Fruit fly (Drosophila melanogaster) whole organism, embryonic: Measurements from ENCODE around the gene CG3587.

Experiments used
- ATbp ChIP-seq: fragments of 200-800 bp; sonication (Bioruptor generic); optimal IDR thresholded peaks from 2 replicates; lab custom pipeline; 2017; ENCODE audit warnings: missing biosample characterization, mild to moderate bottlenecking, missing genetic modification characterization, missing genetic modification reagents
- Antp ChIP-seq: fragments of 200-800 bp; sonication (Bioruptor generic); optimal IDR thresholded peaks from 3 replicates; lab custom pipeline; 2016; ENCODE audit warnings: missing biosample characterization, missing genetic modification characterization
- BtbVII ChIP-seq: fragments of 200-800 bp; sonication (Bioruptor generic); optimal IDR thresholded peaks from 3 replicates; lab custom pipeline; 2017; ENCODE audit warnings: missing biosample characterization, mild to moderate bottlenecking, missing genetic modification characterization
- CG10462 ChIP-seq: fragments of 200-800 bp; sonication (Bioruptor generic); optimal IDR thresholded peaks from 2 replicates; lab custom pipeline; 2016; ENCODE audit warnings: missing biosample characterization, missing genetic modification characterization
- CG11504 ChIP-seq: fragments of 200-800 bp; sonication (Bioruptor generic); optimal IDR thresholded peaks from 3 replicates; lab custom pipeline; 2019; ENCODE audit warnings: missing biosample characterization, mild to moderate bottlenecking, missing genetic modification characterization, moderate library complexity
- CG11696 ChIP-seq: fragments of 200-800 bp; sonication (Bioruptor generic); IDR thresholded peaks from 2 replicates; pipeline ENCODE4 v1.3.6; 2022; ENCODE audit warnings: missing biosample characterization, missing genetic modification characterization
- CG14965 ChIP-seq: fragments of 200-800 bp; sonication (Bioruptor generic); optimal IDR thresholded peaks from 2 replicates; lab custom pipeline; 2016; ENCODE audit warnings: missing biosample characterization, missing genetic modification characterization, borderline replicate concordance
- CG15269 ChIP-seq: fragments of 200-800 bp; sonication (Bioruptor generic); optimal IDR thresholded peaks from 2 replicates; lab custom pipeline; 2018; ENCODE audit warnings: missing biosample characterization, mild to moderate bottlenecking, missing genetic modification characterization, moderate library complexity
- CG15601 ChIP-seq: fragments of 200-800 bp; sonication (Bioruptor generic); optimal IDR thresholded peaks from 3 replicates; lab custom pipeline; 2019; ENCODE audit warnings: missing biosample characterization, mild to moderate bottlenecking, missing genetic modification characterization, moderate library complexity
- CG1647 ChIP-seq: fragments of 200-800 bp; sonication (Bioruptor generic); optimal IDR thresholded peaks from 3 replicates; lab custom pipeline; 2016; ENCODE audit warnings: missing biosample characterization, missing genetic modification characterization
- CG17328 ChIP-seq: fragments of 200-800 bp; sonication (Bioruptor generic); IDR thresholded peaks from 2 replicates; pipeline ENCODE4 v1.3.6; 2022; ENCODE audit warnings: missing biosample characterization, missing genetic modification characterization
- CG2129 ChIP-seq: fragments of 200-800 bp; sonication (Bioruptor generic); IDR thresholded peaks from 2 replicates; pipeline ENCODE4 v1.3.6; 2022; ENCODE audit warnings: missing biosample characterization, missing genetic modification characterization; ENCODE audit not compliant: partially characterized antibody
- CG2712 ChIP-seq: fragments of 200-800 bp; optimal IDR thresholded peaks from 3 replicates; lab custom pipeline; 2019; ENCODE audit warnings: missing biosample characterization, mild to moderate bottlenecking, missing genetic modification characterization, moderate library complexity
- CG32772 ChIP-seq: fragments of 200-800 bp; sonication (Bioruptor generic); IDR thresholded peaks from 2 replicates; pipeline ENCODE4 v1.3.6; 2022; ENCODE audit warnings: missing biosample characterization, missing genetic modification characterization
- CG33557 ChIP-seq: fragments of 200-800 bp; sonication (Bioruptor generic); optimal IDR thresholded peaks from 2 replicates; lab custom pipeline; 2019; ENCODE audit warnings: missing biosample characterization, mild to moderate bottlenecking, missing genetic modification characterization, moderate library complexity
- CG34422 ChIP-seq: fragments of 200-800 bp; sonication (Bioruptor generic); IDR thresholded peaks from 3 replicates; pipeline ENCODE4 v1.3.6; 2022; ENCODE audit warnings: missing biosample characterization, missing genetic modification characterization
- CG3847 ChIP-seq: fragments of 200-800 bp; sonication (Bioruptor generic); IDR thresholded peaks from 2 replicates; pipeline ENCODE4 v1.3.6; 2022; ENCODE audit warnings: missing biosample characterization, missing genetic modification characterization
- CG4424 ChIP-seq: fragments of 200-800 bp; sonication (Bioruptor generic); optimal IDR thresholded peaks from 3 replicates; lab custom pipeline; 2016; ENCODE audit warnings: missing biosample characterization, missing genetic modification characterization
- CG6272 ChIP-seq: fragments of 200-800 bp; sonication (Bioruptor generic); IDR thresholded peaks from 2 replicates; pipeline ENCODE4 v1.3.6; 2022; ENCODE audit warnings: missing biosample characterization, missing genetic modification characterization
- CG8388 ChIP-seq: fragments of 200-800 bp; sonication (Bioruptor generic); optimal IDR thresholded peaks from 2 replicates; lab custom pipeline; 2019; ENCODE audit warnings: missing biosample characterization, mild to moderate bottlenecking, missing genetic modification characterization, moderate library complexity
- CG9437 ChIP-seq: fragments of 200-800 bp; sonication (Bioruptor generic); optimal IDR thresholded peaks from 2 replicates; lab custom pipeline; 2018; ENCODE audit warnings: missing biosample characterization, mild to moderate bottlenecking, missing genetic modification characterization
- D19B ChIP-seq: fragments of 200-800 bp; sonication (Bioruptor generic); optimal IDR thresholded peaks from 2 replicates; lab custom pipeline; 2017; ENCODE audit warnings: missing biosample characterization, mild to moderate bottlenecking, missing genetic modification characterization
- Dip2 ChIP-seq: fragments of 200-800 bp; sonication (Bioruptor generic); IDR thresholded peaks from 2 replicates; pipeline ENCODE4 v1.3.6; 2022; ENCODE audit warnings: missing biosample characterization, missing genetic modification characterization
- Dp ChIP-seq: fragments of 200-800 bp; sonication (Bioruptor generic); optimal IDR thresholded peaks from 2 replicates; lab custom pipeline; 2018; ENCODE audit warnings: missing biosample characterization, mild to moderate bottlenecking, missing genetic modification characterization, moderate library complexity
- Eip74EF ChIP-seq, 2 experiments: fragments of 200-800 bp in 1 of 2; fragments of >200 bp in 1 of 2; sonication (Bioruptor generic) in 1 of 2; optimal IDR thresholded peaks; 2 replicates each; lab custom pipeline; 2017 to 2019; ENCODE audit warnings: missing biosample characterization in 2 of 2, missing genetic modification characterization in 2 of 2, mild to moderate bottlenecking in 1 of 2, moderate library complexity in 1 of 2
- Hmr ChIP-seq: fragments of 200-800 bp; sonication (Bioruptor generic); optimal IDR thresholded peaks from 3 replicates; lab custom pipeline; 2017; ENCODE audit warnings: mild to moderate bottlenecking, missing biosample characterization, missing genetic modification reagents, missing genetic modification characterization
- Hmx ChIP-seq: fragments of 200-800 bp; sonication (Bioruptor generic); optimal IDR thresholded peaks from 2 replicates; lab custom pipeline; 2016; ENCODE audit warnings: missing biosample characterization, missing genetic modification characterization
- Hr3 ChIP-seq: fragments of 200-800 bp; sonication (Bioruptor generic); optimal IDR thresholded peaks from 3 replicates; lab custom pipeline; 2016; ENCODE audit warnings: missing biosample characterization, missing genetic modification characterization
- Hr51 ChIP-seq, 2 experiments: fragments of 200-800 bp; sonication (Bioruptor generic); optimal IDR thresholded peaks; 2 replicates in 1 of 2; 3 replicates in 1 of 2; lab custom pipeline; 2016 to 2018; ENCODE audit warnings: missing biosample characterization in 2 of 2, missing genetic modification characterization in 2 of 2, mild to moderate bottlenecking in 1 of 2, moderate library complexity in 1 of 2
- NC2β ChIP-seq: fragments of 200-800 bp; sonication (Bioruptor generic); optimal IDR thresholded peaks from 2 replicates; lab custom pipeline; 2016; ENCODE audit warnings: missing biosample characterization, missing genetic modification characterization
- Optix ChIP-seq: fragments of 200-800 bp; sonication (Bioruptor generic); IDR thresholded peaks from 3 replicates; pipeline ENCODE4 v1.3.6; 2022; ENCODE audit warnings: missing biosample characterization, missing genetic modification characterization
- Stat92E ChIP-seq, 3 experiments: fragments of >200 bp in 2 of 3; fragments of 200-800 bp in 1 of 3; sonication (Bioruptor generic) in 1 of 3; optimal IDR thresholded peaks; 2 replicates each; lab custom pipeline; 2017 to 2019; ENCODE audit warnings: missing biosample characterization in 3 of 3, missing genetic modification characterization in 3 of 3, mild to moderate bottlenecking in 1 of 3, moderate library complexity in 1 of 3
- abd-A ChIP-seq: fragments of 200-800 bp; sonication (Bioruptor generic); optimal IDR thresholded peaks from 3 replicates; lab custom pipeline; 2019; ENCODE audit warnings: missing biosample characterization, mild to moderate bottlenecking, missing genetic modification characterization, moderate library complexity
- ac ChIP-seq: fragments of 200-800 bp; sonication (Bioruptor generic); optimal IDR thresholded peaks from 3 replicates; lab custom pipeline; 2017; ENCODE audit warnings: missing biosample characterization, mild to moderate bottlenecking, missing genetic modification characterization
- bsh ChIP-seq, 2 experiments: fragments of 200-800 bp; sonication (Bioruptor generic); optimal IDR thresholded peaks; 2 replicates each; lab custom pipeline; 2017 to 2018; ENCODE audit warnings: mild to moderate bottlenecking in 2 of 2, missing biosample characterization in 2 of 2, missing genetic modification characterization in 2 of 2, moderate library complexity in 1 of 2
- dpn ChIP-seq, 2 experiments: fragments of 200-800 bp; sonication (Bioruptor generic); optimal IDR thresholded peaks; 3 replicates each; lab custom pipeline; 2016; ENCODE audit warnings: missing biosample characterization in 2 of 2, missing genetic modification characterization in 2 of 2
- ftz-f1 ChIP-seq: fragments of 200-800 bp; sonication (Bioruptor generic); optimal IDR thresholded peaks from 2 replicates; lab custom pipeline; 2016; ENCODE audit warnings: missing biosample characterization, missing genetic modification characterization
- gce ChIP-seq: fragments of 200-800 bp; sonication (Bioruptor generic); IDR thresholded peaks from 3 replicates; pipeline ENCODE4 v1.3.6; 2022; ENCODE audit warnings: missing biosample characterization, missing genetic modification characterization
- jigr1 ChIP-seq: fragments of 200-800 bp; sonication (Bioruptor generic); IDR thresholded peaks from 3 replicates; pipeline ENCODE4 v1.3.6; 2022; ENCODE audit warnings: missing biosample characterization, missing genetic modification characterization
- kay ChIP-seq: fragments of 200-800 bp; sonication (Bioruptor generic); optimal IDR thresholded peaks from 2 replicates; lab custom pipeline; 2016; ENCODE audit warnings: missing biosample characterization, missing genetic modification characterization
- lbe ChIP-seq: fragments of 200-800 bp; sonication (Bioruptor generic); optimal IDR thresholded peaks from 2 replicates; lab custom pipeline; 2016; ENCODE audit warnings: missing biosample characterization, mild to moderate bottlenecking, missing genetic modification characterization
- lov ChIP-seq, 2 experiments: fragments of 200-800 bp in 1 of 2; fragments of >200 bp in 1 of 2; sonication (Bioruptor generic) in 1 of 2; IDR thresholded peaks in 1 of 2; optimal IDR thresholded peaks in 1 of 2; 2 replicates in 1 of 2; 3 replicates in 1 of 2; pipeline versions ENCODE4 v1.3.6 to Lab custom; 2017 to 2022; ENCODE audit warnings: missing biosample characterization in 1 of 2, missing genetic modification characterization in 1 of 2
- mirr ChIP-seq: fragments of 200-800 bp; sonication (Bioruptor generic); optimal IDR thresholded peaks from 3 replicates; lab custom pipeline; 2018; ENCODE audit warnings: missing biosample characterization, mild to moderate bottlenecking, missing genetic modification characterization
- schlank ChIP-seq: fragments of 200-800 bp; sonication (Bioruptor generic); optimal IDR thresholded peaks from 2 replicates; lab custom pipeline; 2018; ENCODE audit warnings: missing biosample characterization, mild to moderate bottlenecking, missing genetic modification characterization
- sens ChIP-seq: fragments of 200-800 bp; sonication (Bioruptor generic); peaks from one replicate; lab custom pipeline; 2016; ENCODE audit warnings: missing biosample characterization, missing genetic modification characterization
- so ChIP-seq: fragments of 200-800 bp; sonication (Bioruptor generic); IDR thresholded peaks from 3 replicates; pipeline ENCODE4 v1.3.6; 2022; ENCODE audit warnings: missing biosample characterization, missing genetic modification characterization
- sob ChIP-seq: fragments of 200-800 bp; sonication (Bioruptor generic); IDR thresholded peaks from 2 replicates; pipeline ENCODE4 v1.3.6; 2022; ENCODE audit warnings: missing biosample characterization, missing genetic modification characterization
- ssp ChIP-seq: fragments of 200-800 bp; sonication (Bioruptor generic); IDR thresholded peaks from 2 replicates; pipeline ENCODE4 v1.3.6; 2022; ENCODE audit warnings: missing biosample characterization, missing genetic modification characterization

The CG3587 gene

DNA sequence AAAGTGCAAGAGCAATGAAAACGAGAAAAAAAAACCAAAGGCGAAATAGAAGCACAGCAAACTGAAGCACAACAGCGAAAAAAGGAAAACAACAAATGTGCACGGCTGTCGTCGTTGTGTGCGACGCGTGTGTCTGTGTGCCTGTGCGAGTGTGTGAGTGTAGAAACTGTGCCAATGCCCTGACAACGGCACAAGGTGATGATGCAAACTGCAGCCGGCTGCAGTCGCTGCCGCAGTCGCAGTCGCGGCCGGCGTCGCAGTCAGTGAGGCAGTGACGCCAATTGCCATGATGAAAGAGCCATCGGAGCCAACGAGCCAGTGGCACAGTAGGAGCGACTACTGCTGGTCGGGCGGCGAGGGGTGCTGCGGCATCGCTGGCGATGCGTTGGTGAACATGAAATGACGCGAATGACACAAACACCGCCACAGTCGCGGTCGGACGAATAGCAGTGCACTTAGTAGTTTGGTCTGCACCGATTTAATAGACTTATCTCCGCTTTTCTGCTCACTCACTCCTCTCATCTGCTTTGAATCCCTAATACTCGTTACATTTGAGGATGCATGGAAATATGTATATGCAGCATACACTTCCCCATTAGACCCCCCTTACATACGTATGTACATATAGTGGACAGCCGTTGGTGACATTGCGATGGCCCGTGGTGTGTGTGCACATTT, 28.6 kb downstream of the CG3587 start (continued):
- 0 out of 3 replicates have a peak, but pooled peaks have one; percentile 56 for TF ChIP-seq gce (GFP tag; lab: Robert Waterston, UW)
- TF ChIP-seq NC2β (GFP tag; lab: Kevin White, UChicago), result no peak
- TF ChIP-seq Hmr (GFP tag; lab: Kevin White, UChicago), result peak; percentile 2
- peak; percentile 59; the same call in 2 of the 3 replicates for TF ChIP-seq CG34422
- no peak for TF ChIP-seq Dp (GFP tag; lab: Kevin White, UChicago)
- no peak for TF ChIP-seq mirr (GFP tag; lab: Kevin White, UChicago)
- peak; percentile 65 for TF ChIP-seq CG4424
- no peak for TF ChIP-seq CG33557 (GFP tag; lab: Kevin White, UChicago)
- TF ChIP-seq D19B, result no peak
- TF ChIP-seq CG1647, result no peak
- TF ChIP-seq Hr3 (GFP tag; lab: Kevin White, UChicago), result peak; percentile 46
- TF ChIP-seq CG32772 (GFP tag; lab: Robert Waterston, UW), result peak; percentile 51
- peak; percentile 41 for TF ChIP-seq kay (GFP tag; lab: Kevin White, UChicago)
- no peak for TF ChIP-seq ftz-f1
- peak; percentile 87 for TF ChIP-seq ATbp (GFP tag; lab: Kevin White, UChicago)
- TF ChIP-seq Hmx (GFP tag; lab: Kevin White, UChicago), result no peak
- no peak for TF ChIP-seq BtbVII (GFP tag; lab: Kevin White, UChicago)
- peak; percentile 68 for TF ChIP-seq CG8388 (GFP tag; lab: Kevin White, UChicago)
- TF ChIP-seq schlank (tag; lab: Kevin White, UChicago), result no peak
- no peak for TF ChIP-seq CG3847 (GFP tag; lab: Robert Waterston, UW)
- TF ChIP-seq lov (optimal IDR thresholded peaks at IDR 0.05; lab: Kevin White, UChicago), result no peak
- no peak for TF ChIP-seq lov (GFP tag; IDR thresholded peaks at IDR 0.05; lab: Robert Waterston, UW)
- TF ChIP-seq Optix (GFP tag; lab: Robert Waterston, UW), result peak; percentile 48; the same call in 1 of the 3 replicates
- no peak for TF ChIP-seq ac (GFP tag; lab: Kevin White, UChicago)
- peak; percentile 66; the same call in 1 of the 3 replicates for TF ChIP-seq so (GFP tag; lab: Robert Waterston, UW)
- no peak for TF ChIP-seq lbe (GFP tag; lab: Kevin White, UChicago)
- no peak for TF ChIP-seq CG6272 (GFP tag; lab: Robert Waterston, UW)
- TF ChIP-seq CG15601 (tag; lab: Kevin White, UChicago), result peak; percentile 73
- peak; percentile 28 to 65 for TF ChIP-seq dpn (GFP tag; optimal IDR thresholded peaks at IDR 0.05; lab: Kevin White, UChicago)
- TF ChIP-seq Dip2, result no peak
- TF ChIP-seq CG9437, result no peak
- peak; percentile 78; the same call in 1 of the 2 replicates for TF ChIP-seq CG11696
- 0 out of 3 replicates have a peak, but pooled peaks have one; percentile 11 for TF ChIP-seq jigr1 (GFP tag; lab: Robert Waterston, UW)
- peak; percentile 7 for TF ChIP-seq abd-A
- TF ChIP-seq CG10462 (GFP tag; lab: Kevin White, UChicago), result no peak
- TF ChIP-seq Antp, result peak; percentile 57
- TF ChIP-seq ssp (GFP tag; lab: Robert Waterston, UW), result peak; percentile 62
- TF ChIP-seq Eip74EF (GFP tag; optimal IDR thresholded peaks at IDR 0.05; lab: Kevin White, UChicago), result peak in 1 of 2 experiments; percentile 72
- TF ChIP-seq sens (GFP tag; lab: Kevin White, UChicago), result peak; percentile 89
- TF ChIP-seq Stat92E (GFP tag; optimal IDR thresholded peaks at IDR 0.05; lab: Kevin White, UChicago), result no peak
- peak; percentile 83 for TF ChIP-seq CG11504
- TF ChIP-seq CG2712 (tag; lab: Kevin White, UChicago), result peak; percentile 66
- peak in 1 of 2 experiments; percentile 75 for TF ChIP-seq Hr51 (GFP tag; optimal IDR thresholded peaks at IDR 0.05; lab: Kevin White, UChicago)
- TF ChIP-seq CG17328, result peak; percentile 56
- no peak for TF ChIP-seq CG2129
- TF ChIP-seq sob (GFP tag; lab: Robert Waterston, UW), result no peak
- TF ChIP-seq bsh (GFP tag; optimal IDR thresholded peaks at IDR 0.05; lab: Kevin White, UChicago), result peak; percentile 42 to 77
- TF ChIP-seq CG14965, result no peak
- TF ChIP-seq CG15269, result peak; percentile 52
